Fruit fly (Drosophila melanogaster) whole organism, adult: Measurements from ENCODE around the gene CG9483.

Source experiments
- CG11617 ChIP-seq: fragments of 200-800 bp; sonication (Bioruptor generic); optimal IDR thresholded peaks from 2 replicates; lab custom pipeline; 2017; ENCODE audit warnings: mild to moderate bottlenecking, missing biosample characterization, missing genetic modification reagents, missing genetic modification characterization
- CG12768 ChIP-seq: fragments of 200-800 bp; sonication (Bioruptor generic); optimal IDR thresholded peaks from 2 replicates; lab custom pipeline; 2017; ENCODE audit warnings: missing biosample characterization, missing genetic modification characterization, mild to moderate bottlenecking, moderate library complexity, missing genetic modification reagents
- CG14711 ChIP-seq: fragments of 200-800 bp; sonication (Bioruptor generic); optimal IDR thresholded peaks from 2 replicates; lab custom pipeline; 2018; ENCODE audit warnings: missing biosample characterization, mild to moderate bottlenecking, missing genetic modification characterization, moderate library complexity
- CG1620 ChIP-seq: fragments of 200-800 bp; sonication (Bioruptor generic); optimal IDR thresholded peaks from 2 replicates; lab custom pipeline; 2016; ENCODE audit warnings: missing biosample characterization, missing genetic modification characterization
- CG33017 ChIP-seq: fragments of 200-800 bp; sonication (Bioruptor generic); optimal IDR thresholded peaks from 2 replicates; lab custom pipeline; 2018; ENCODE audit warnings: missing biosample characterization, mild to moderate bottlenecking, missing genetic modification characterization, moderate library complexity
- CG5204 ChIP-seq: fragments of 200-800 bp; sonication (Bioruptor generic); optimal IDR thresholded peaks from 2 replicates; lab custom pipeline; 2016; ENCODE audit warnings: missing biosample characterization, missing genetic modification characterization
- CG7101 ChIP-seq: fragments of 200-800 bp; sonication (Bioruptor generic); optimal IDR thresholded peaks from 2 replicates; lab custom pipeline; 2018; ENCODE audit warnings: missing biosample characterization, mild to moderate bottlenecking, missing genetic modification characterization, moderate library complexity
- Hr96 ChIP-seq: fragments of 200-800 bp; sonication (Bioruptor generic); optimal IDR thresholded peaks from 2 replicates; lab custom pipeline; 2016; ENCODE audit warnings: missing biosample characterization, missing genetic modification characterization
- Mnt ChIP-seq: fragments of 200-800 bp; sonication (Bioruptor generic); optimal IDR thresholded peaks from 2 replicates; lab custom pipeline; 2016; ENCODE audit warnings: missing biosample characterization, mild to moderate bottlenecking, missing genetic modification characterization
- bab1 ChIP-seq: fragments of 200-800 bp; sonication (Bioruptor generic); optimal IDR thresholded peaks from 3 replicates; lab custom pipeline; 2019; ENCODE audit warnings: missing biosample characterization, mild to moderate bottlenecking, missing genetic modification characterization, moderate library complexity
- cic ChIP-seq: fragments of 200-800 bp; sonication (Bioruptor generic); optimal IDR thresholded peaks from 2 replicates; lab custom pipeline; 2017; ENCODE audit warnings: missing biosample characterization, mild to moderate bottlenecking, missing genetic modification characterization, moderate library complexity
- cnc ChIP-seq, 2 experiments: fragments of >200 bp; optimal IDR thresholded peaks; 2 replicates each; lab custom pipeline; 2017
- ovo ChIP-seq: fragments of 200-800 bp; sonication (Bioruptor generic); optimal IDR thresholded peaks from 2 replicates; lab custom pipeline; 2016; ENCODE audit warnings: missing biosample characterization, missing genetic modification characterization
- tj ChIP-seq: fragments of 200-800 bp; sonication (Bioruptor generic); optimal IDR thresholded peaks from 3 replicates; lab custom pipeline; 2017; ENCODE audit warnings: missing biosample characterization, mild to moderate bottlenecking, missing genetic modification characterization, moderate library complexity

Gene CG9483

dm6 chr2L:8906279-8906678 lies 39.7 kb downstream of the CG9483 start:
- no peak for TF ChIP-seq CG1620 (GFP tag; lab: Kevin White, UChicago)
- no peak for TF ChIP-seq CG11617
- TF ChIP-seq CG14711 = no peak
- TF ChIP-seq ovo (GFP tag; lab: Kevin White, UChicago) = no peak
- no peak for TF ChIP-seq Mnt
- TF ChIP-seq tj (GFP tag; lab: Kevin White, UChicago) = no peak
- no peak for TF ChIP-seq cic (GFP tag; lab: Kevin White, UChicago)
- TF ChIP-seq bab1 = no peak
- TF ChIP-seq cnc (optimal IDR thresholded peaks at IDR 0.05; lab: Kevin White, UChicago) = no peak
- TF ChIP-seq CG33017 (tag; lab: Kevin White, UChicago) = no peak
- no peak for TF ChIP-seq Hr96 (GFP tag; lab: Kevin White, UChicago)
- TF ChIP-seq CG12768 (GFP tag; lab: Kevin White, UChicago) = no peak
- TF ChIP-seq CG5204 (GFP tag; lab: Kevin White, UChicago) = no peak

DNA sequence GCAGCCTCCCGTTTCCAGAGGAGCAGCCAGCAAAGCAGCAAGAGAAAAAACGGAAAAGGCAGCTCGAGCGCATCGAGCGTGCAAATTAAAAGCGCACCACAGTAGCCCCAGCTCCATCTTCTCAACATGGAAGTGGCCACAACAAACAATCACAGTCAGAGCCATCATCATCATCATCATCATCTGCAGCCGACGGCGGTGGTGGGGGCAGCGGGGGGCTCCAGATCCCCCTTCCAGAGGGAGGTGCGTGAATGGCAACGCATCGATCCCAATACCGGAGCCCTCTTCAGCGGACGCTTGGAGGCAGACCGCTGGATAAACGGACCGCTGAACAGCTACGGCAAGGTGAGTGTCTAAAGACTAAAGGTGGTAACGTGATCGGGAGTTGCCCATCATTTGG lies 49.1 kb downstream of the CG9483 start:
- no peak for TF ChIP-seq CG7101
- TF ChIP-seq Hr96 (GFP tag; lab: Kevin White, UChicago) = no peak
- TF ChIP-seq CG1620 (GFP tag; lab: Kevin White, UChicago) = no peak
- no peak for TF ChIP-seq CG11617
